Fruit fly (Drosophila melanogaster) whole organism, wandering third instar larva: ENCODE measurements around the gene Mkrn1.
A peak's percentile ranks its signal among the peaks of the same experiment; 100 is the strongest.

Source experiments
- CG9705 ChIP-seq: fragments of 200-800 bp; sonication (Bioruptor generic); optimal IDR thresholded peaks from 2 replicates; lab custom pipeline; 2018; ENCODE audit warnings: missing biosample characterization, mild to moderate bottlenecking, missing genetic modification characterization
- Hr78 ChIP-seq: fragments of >200 bp; optimal IDR thresholded peaks from 2 replicates; lab custom pipeline; 2017; ENCODE audit warnings: missing biosample characterization, missing genetic modification characterization
- Hr83 ChIP-seq: fragments of 200-300 bp; sonication (Bioruptor generic); optimal IDR thresholded peaks from 2 replicates; lab custom pipeline; 2016; ENCODE audit warnings: missing biosample characterization, mild to moderate bottlenecking, missing genetic modification characterization, moderate library complexity; ENCODE audit not compliant: poor library complexity, severe bottlenecking
- Jra ChIP-seq: sonication (Bioruptor generic); optimal IDR thresholded peaks from 2 replicates; lab custom pipeline; 2016; ENCODE audit warnings: missing biosample characterization, missing genetic modification characterization
- br ChIP-seq: fragments of 200-800 bp; sonication (Bioruptor generic); optimal IDR thresholded peaks from 2 replicates; lab custom pipeline; 2016; ENCODE audit warnings: missing biosample characterization, missing genetic modification characterization
- psq ChIP-seq: fragments of 200-800 bp; sonication (Bioruptor generic); optimal IDR thresholded peaks from 3 replicates; lab custom pipeline; 2017; ENCODE audit warnings: missing biosample characterization, mild to moderate bottlenecking, missing genetic modification characterization, moderate library complexity

DNA sequence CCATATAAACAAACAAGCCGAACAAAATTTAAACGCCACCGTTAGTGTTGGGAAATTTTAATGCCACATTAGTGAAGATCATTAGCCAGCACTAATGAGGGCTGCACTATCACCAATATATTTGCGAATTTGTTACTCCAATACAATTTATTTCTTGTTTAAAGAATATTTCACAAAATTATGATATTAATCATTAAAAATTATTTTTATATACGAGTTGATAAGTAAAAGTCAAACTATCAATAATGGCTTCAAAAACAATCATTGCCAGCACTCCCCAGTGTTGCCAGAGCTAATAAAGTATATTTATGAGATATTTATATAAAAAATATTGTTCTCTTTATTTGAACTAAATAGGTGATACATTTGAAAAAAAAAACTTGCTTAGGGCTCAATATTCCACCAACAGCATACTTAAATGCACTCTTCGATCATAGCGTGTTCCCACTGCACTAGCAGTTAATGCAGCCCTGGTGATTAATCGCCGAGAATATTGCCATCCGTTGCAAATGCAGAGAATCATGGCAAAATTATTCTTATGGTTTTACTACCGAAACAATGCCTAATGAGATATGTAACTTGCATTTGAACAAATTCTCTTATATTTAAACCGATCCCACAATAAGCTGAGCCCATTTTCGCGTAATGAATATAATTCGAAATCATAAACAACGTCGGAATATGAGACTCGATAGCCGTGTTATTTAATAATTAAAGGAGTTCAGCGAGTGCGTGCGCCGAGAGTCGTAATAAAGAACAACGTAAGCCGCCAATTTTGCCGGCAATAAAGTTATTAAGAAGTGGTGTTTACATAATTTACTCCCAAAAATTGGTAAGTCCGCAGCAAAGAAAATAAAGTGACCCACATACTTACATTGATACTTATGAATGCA lies 17.4 kb downstream of the Mkrn1 start, which contains the start of the genes SAK and Cdk12:
- TF ChIP-seq Hr83 (GFP tag; lab: Kevin White, UChicago) (peak; percentile 82), psq (GFP tag; lab: Kevin White, UChicago) (peak; percentile 80), br (GFP tag; lab: Kevin White, UChicago) (peak; percentile 56), Jra (GFP tag; lab: Kevin White, UChicago) (peak; percentile 62), Hr78 (GFP tag; lab: Kevin White, UChicago) (peak; percentile 64), CG9705 (GFP tag; lab: Kevin White, UChicago) (peak; percentile 71)
